Fruit fly (Drosophila melanogaster) Kc167 (cell line): Measurements from ENCODE around the gene CG15923.

Experiments used
- Myc ChIP-seq: fragments of >200 bp; optimal IDR thresholded peaks from 2 replicates; lab custom pipeline; 2017; ENCODE audit warnings: missing external identifiers
- Sin3A ChIP-seq: fragments of >200 bp; optimal IDR thresholded peaks from 2 replicates; lab custom pipeline; 2018; ENCODE audit warnings: missing external identifiers
- insv ChIP-seq: fragments of >200 bp; optimal IDR thresholded peaks from 3 replicates; lab custom pipeline; 2018; ENCODE audit warnings: missing external identifiers
- psq ChIP-seq: fragments of >200 bp; optimal IDR thresholded peaks from 2 replicates; lab custom pipeline; 2017; ENCODE audit warnings: missing external identifiers
- ttk ChIP-seq: sonication (Bioruptor generic); optimal IDR thresholded peaks from 2 replicates; lab custom pipeline; 2017; ENCODE audit warnings: missing external identifiers

- TF ChIP-seq psq (lab: Kevin White, UChicago) (no peak), Myc (lab: Kevin White, UChicago) (no peak), insv (lab: Kevin White, UChicago) (no peak), ttk (lab: Kevin White, UChicago) (no peak), Sin3A (lab: Kevin White, UChicago) (no peak)
These were observed 11.0 kb downstream of the CG15923 start for dm6 chr3R:20605562-20606155.
